Fruit fly (Drosophila melanogaster): ENCODE data around the gene Sarm.
A peak's percentile ranks its signal among the peaks of the same experiment; 100 is the strongest.

- TF ChIP-seq Pif1A (GFP tag; optimal IDR thresholded peaks at IDR 0.05) (peak; percentile 49), fd96Ca (GFP tag; IDR thresholded peaks at IDR 0.05) (no peak), CG34367 (tag; optimal IDR thresholded peaks at IDR 0.05) (no peak), EcR (GFP tag; optimal IDR thresholded peaks at IDR 0.05) (no peak), D1 (tag; optimal IDR thresholded peaks at IDR 0.05) (no peak), CG32121 (GFP tag; IDR thresholded peaks at IDR 0.05) (peak; percentile 72), CG9948 (tag; optimal IDR thresholded peaks at IDR 0.05) (peak; percentile 62)
Observed at dm6 chr3L:8072720-8073119, 9.0 kb downstream of the Sarm start.
